Worm (Caenorhabditis elegans) whole organism, L2 larva: ENCODE data around the gene Y46H3A.4.

Experiments
- ama-1 ChIP-seq: fragments of 150-350 bp; optimal IDR thresholded peaks from 2 replicates; lab custom pipeline; 2018; ENCODE audit warnings: inconsistent platforms
- ceh-16 ChIP-seq: fragments of 150-350 bp; optimal IDR thresholded peaks from 2 replicates; lab custom pipeline; 2014; ENCODE audit warnings: missing biosample characterization, missing genetic modification characterization
- ceh-82 ChIP-seq: fragments of 150-350 bp; optimal IDR thresholded peaks from 2 replicates; lab custom pipeline; 2014; ENCODE audit warnings: missing biosample characterization, missing genetic modification characterization
- egl-27 ChIP-seq: sonication (generic microtip); optimal IDR thresholded peaks from 3 replicates; lab custom pipeline; 2017; ENCODE audit warnings: missing biosample characterization, missing genetic modification reagents, missing genetic modification characterization
- lsy-2 ChIP-seq, 2 experiments: fragments of 150-350 bp in 1 of 2; sonication (generic microtip) in 1 of 2; optimal IDR thresholded peaks; 2 replicates each; lab custom pipeline; 2014 to 2017; ENCODE audit warnings: missing biosample characterization in 2 of 2, missing genetic modification characterization in 2 of 2
- mdl-1 ChIP-seq, 2 experiments: fragments of 150-350 bp in 1 of 2; sonication (generic microtip) in 1 of 2; optimal IDR thresholded peaks; 2 replicates each; lab custom pipeline; 2017; ENCODE audit warnings: missing biosample characterization in 2 of 2, missing genetic modification characterization in 2 of 2
- nhr-11 ChIP-seq: fragments of 150-350 bp; optimal IDR thresholded peaks from 2 replicates; lab custom pipeline; 2014; ENCODE audit warnings: missing biosample characterization, missing genetic modification characterization
- nhr-77 ChIP-seq: fragments of 150-350 bp; optimal IDR thresholded peaks from 2 replicates; lab custom pipeline; 2014; ENCODE audit warnings: missing biosample characterization, missing genetic modification characterization
- ztf-4 ChIP-seq: fragments of 150-350 bp; optimal IDR thresholded peaks from 2 replicates; lab custom pipeline; 2014; ENCODE audit warnings: missing biosample characterization, missing genetic modification characterization

- TF ChIP-seq mdl-1 (tag; optimal IDR thresholded peaks at IDR 0.05; lab: Kevin White, UChicago) = no peak
- TF ChIP-seq nhr-77 (tag; lab: Kevin White, UChicago) = no peak
- TF ChIP-seq nhr-11 = no peak
- no peak for TF ChIP-seq egl-27 (tag; lab: Kevin White, UChicago)
- no peak for TF ChIP-seq ama-1 (lab: Kevin White, UChicago)
- TF ChIP-seq ceh-16 (tag; lab: Kevin White, UChicago) = no peak
- no peak for TF ChIP-seq ztf-4
- TF ChIP-seq lsy-2 (tag; optimal IDR thresholded peaks at IDR 0.05; lab: Kevin White, UChicago) = no peak
- TF ChIP-seq ceh-82 (tag; lab: Kevin White, UChicago) = no peak
These were observed 3.8 kb downstream of the Y46H3A.4 start, which contains the start of gene srt-42 for ce11 chrV:1807160-1807559.
